Fruit fly (Drosophila melanogaster) whole organism, embryonic: ENCODE results near the gene CG17803.

ENCODE experiments used
- Adf1 ChIP-seq: fragments of 200-800 bp; sonication (Bioruptor generic); IDR thresholded peaks from 2 replicates; pipeline ENCODE4 v1.3.6; 2022; ENCODE audit warnings: missing biosample characterization, missing genetic modification characterization
- CG10366 ChIP-seq: fragments of 200-800 bp; sonication (Bioruptor generic); IDR thresholded peaks from 2 replicates; pipeline ENCODE4 v1.3.6; 2022; ENCODE audit warnings: missing biosample characterization, missing genetic modification characterization
- CG10979 ChIP-seq: fragments of 200-800 bp; sonication (Bioruptor generic); optimal IDR thresholded peaks from 2 replicates; lab custom pipeline; 2018; ENCODE audit warnings: missing biosample characterization, mild to moderate bottlenecking, missing genetic modification characterization, moderate library complexity
- CG12391 ChIP-seq: fragments of 200-800 bp; sonication (Bioruptor generic); optimal IDR thresholded peaks from 3 replicates; lab custom pipeline; 2018; ENCODE audit warnings: missing biosample characterization, mild to moderate bottlenecking, missing genetic modification characterization, moderate library complexity
- CG12659 ChIP-seq: fragments of 200-800 bp; sonication (Bioruptor generic); optimal IDR thresholded peaks from 3 replicates; lab custom pipeline; 2017; ENCODE audit warnings: mild to moderate bottlenecking, missing biosample characterization, missing genetic modification reagents, missing genetic modification characterization
- CG12769 ChIP-seq: fragments of 200-800 bp; sonication (Bioruptor generic); optimal IDR thresholded peaks from 2 replicates; lab custom pipeline; 2019; ENCODE audit warnings: missing biosample characterization, mild to moderate bottlenecking, missing genetic modification characterization, moderate library complexity
- CG13424 ChIP-seq: fragments of 200-800 bp; sonication (Bioruptor generic); optimal IDR thresholded peaks from 2 replicates; lab custom pipeline; 2019; ENCODE audit warnings: missing biosample characterization, mild to moderate bottlenecking, missing genetic modification characterization, moderate library complexity
- CG13624 ChIP-seq: fragments of 200-800 bp; sonication (Bioruptor generic); optimal IDR thresholded peaks from 2 replicates; lab custom pipeline; 2016; ENCODE audit warnings: missing biosample characterization, missing genetic modification characterization
- CG14441 ChIP-seq: fragments of 200-800 bp; sonication (Bioruptor generic); IDR thresholded peaks from 2 replicates; pipeline ENCODE4 v1.3.6; 2022; ENCODE audit warnings: missing biosample characterization, missing genetic modification characterization
- CG1647 ChIP-seq: fragments of 200-800 bp; sonication (Bioruptor generic); optimal IDR thresholded peaks from 3 replicates; lab custom pipeline; 2016; ENCODE audit warnings: missing biosample characterization, missing genetic modification characterization
- CG17361 ChIP-seq: fragments of 200-800 bp; sonication (Bioruptor generic); IDR thresholded peaks from 3 replicates; pipeline ENCODE4 v1.3.6; 2022; ENCODE audit warnings: missing biosample characterization, missing genetic modification characterization
- CG17612 ChIP-seq: fragments of 200-800 bp; sonication (Bioruptor generic); IDR thresholded peaks from 2 replicates; pipeline ENCODE4 v1.3.6; 2022; ENCODE audit warnings: missing biosample characterization, missing genetic modification characterization
- CG2120 ChIP-seq: fragments of 200-800 bp; sonication (Bioruptor generic); optimal IDR thresholded peaks from 3 replicates; lab custom pipeline; 2016; ENCODE audit warnings: missing biosample characterization, missing genetic modification characterization
- CG2678 ChIP-seq: fragments of 200-800 bp; sonication (Bioruptor generic); optimal IDR thresholded peaks from 3 replicates; lab custom pipeline; 2019; ENCODE audit warnings: missing biosample characterization, mild to moderate bottlenecking, missing genetic modification characterization, moderate library complexity
- CG30403 ChIP-seq: fragments of 200-800 bp; sonication (Bioruptor generic); optimal IDR thresholded peaks from 3 replicates; lab custom pipeline; 2016; ENCODE audit warnings: missing biosample characterization, missing genetic modification characterization
- CG3838 ChIP-seq: fragments of 200-800 bp; sonication (Bioruptor generic); optimal IDR thresholded peaks from 3 replicates; lab custom pipeline; 2016; ENCODE audit warnings: missing biosample characterization, missing genetic modification characterization
- CG4282 ChIP-seq: fragments of 200-800 bp; sonication (Bioruptor generic); optimal IDR thresholded peaks from 2 replicates; lab custom pipeline; 2016; ENCODE audit warnings: missing biosample characterization, missing genetic modification characterization
- CG4328 ChIP-seq: fragments of 200-800 bp; sonication (Bioruptor generic); optimal IDR thresholded peaks from 3 replicates; lab custom pipeline; 2017; ENCODE audit warnings: missing biosample characterization, missing genetic modification reagents, missing genetic modification characterization
- CG4854 ChIP-seq: fragments of 200-800 bp; sonication (Bioruptor generic); optimal IDR thresholded peaks from 2 replicates; lab custom pipeline; 2016; ENCODE audit warnings: missing biosample characterization, missing genetic modification characterization, inconsistent platforms
- CG6272 ChIP-seq: fragments of 200-800 bp; sonication (Bioruptor generic); IDR thresholded peaks from 2 replicates; pipeline ENCODE4 v1.3.6; 2022; ENCODE audit warnings: missing biosample characterization, missing genetic modification characterization
- CG7839 ChIP-seq: fragments of 200-800 bp; sonication (Bioruptor generic); optimal IDR thresholded peaks from 3 replicates; lab custom pipeline; 2018; ENCODE audit warnings: missing biosample characterization, mild to moderate bottlenecking, missing genetic modification characterization, moderate library complexity
- CG8290 ChIP-seq, 3 experiments: fragments of 200-800 bp; sonication (Bioruptor generic); optimal IDR thresholded peaks; 2 replicates each; lab custom pipeline; 2016 to 2019; ENCODE audit warnings: missing biosample characterization in 3 of 3, missing genetic modification characterization in 3 of 3, mild to moderate bottlenecking in 2 of 3, moderate library complexity in 1 of 3
- CoRest ChIP-seq: fragments of 200-800 bp; sonication (Bioruptor generic); optimal IDR thresholded peaks from 3 replicates; lab custom pipeline; 2018; ENCODE audit warnings: missing biosample characterization, mild to moderate bottlenecking, missing genetic modification characterization, moderate library complexity
- Dip3 ChIP-seq: fragments of 200-800 bp; sonication (Bioruptor generic); optimal IDR thresholded peaks from 3 replicates; lab custom pipeline; 2016; ENCODE audit warnings: missing biosample characterization, missing genetic modification characterization
- Hmr ChIP-seq: fragments of 200-800 bp; sonication (Bioruptor generic); optimal IDR thresholded peaks from 3 replicates; lab custom pipeline; 2017; ENCODE audit warnings: mild to moderate bottlenecking, missing biosample characterization, missing genetic modification reagents, missing genetic modification characterization
- Hmx ChIP-seq: fragments of 200-800 bp; sonication (Bioruptor generic); optimal IDR thresholded peaks from 2 replicates; lab custom pipeline; 2016; ENCODE audit warnings: missing biosample characterization, missing genetic modification characterization
- Hsf ChIP-seq: fragments of 200-800 bp; sonication (Bioruptor generic); optimal IDR thresholded peaks from 3 replicates; lab custom pipeline; 2016; ENCODE audit warnings: missing biosample characterization, missing genetic modification characterization
- Max ChIP-seq: fragments of 200-800 bp; sonication (Bioruptor generic); optimal IDR thresholded peaks from 2 replicates; lab custom pipeline; 2016; ENCODE audit warnings: missing biosample characterization, mild to moderate bottlenecking, missing genetic modification characterization
- Meics ChIP-seq: fragments of 200-800 bp; sonication (Bioruptor generic); optimal IDR thresholded peaks from 2 replicates; lab custom pipeline; 2017; ENCODE audit warnings: missing biosample characterization, mild to moderate bottlenecking, missing genetic modification characterization
- Nf-YC ChIP-seq: fragments of 200-800 bp; optimal IDR thresholded peaks from 3 replicates; lab custom pipeline; 2019; ENCODE audit warnings: missing biosample characterization, mild to moderate bottlenecking, missing genetic modification characterization, moderate library complexity
- Pdp1 ChIP-seq, 2 experiments: fragments of 200-800 bp; sonication (Bioruptor generic); optimal IDR thresholded peaks; 3 replicates each; lab custom pipeline; 2016; ENCODE audit warnings: missing biosample characterization in 2 of 2, missing genetic modification characterization in 2 of 2, mild to moderate bottlenecking in 1 of 2, moderate library complexity in 1 of 2
- Six4 ChIP-seq: fragments of 200-800 bp; sonication (Bioruptor generic); optimal IDR thresholded peaks from 2 replicates; lab custom pipeline; 2016; ENCODE audit warnings: missing biosample characterization, missing genetic modification characterization
- abd-A ChIP-seq: fragments of 200-800 bp; sonication (Bioruptor generic); optimal IDR thresholded peaks from 3 replicates; lab custom pipeline; 2019; ENCODE audit warnings: missing biosample characterization, mild to moderate bottlenecking, missing genetic modification characterization, moderate library complexity
- az2 ChIP-seq: fragments of 200-800 bp; sonication (Bioruptor generic); optimal IDR thresholded peaks from 3 replicates; lab custom pipeline; 2016; ENCODE audit warnings: missing biosample characterization, missing genetic modification characterization
- crol ChIP-seq: fragments of 200-800 bp; sonication (Bioruptor generic); IDR thresholded peaks from 2 replicates; pipeline ENCODE4 v1.3.6; 2022; ENCODE audit warnings: missing biosample characterization, missing genetic modification characterization
- ewg ChIP-seq: fragments of 200-800 bp; sonication (Bioruptor generic); optimal IDR thresholded peaks from 3 replicates; lab custom pipeline; 2017; ENCODE audit warnings: mild to moderate bottlenecking, missing biosample characterization, missing genetic modification reagents, missing genetic modification characterization
- gce ChIP-seq: fragments of 200-800 bp; sonication (Bioruptor generic); IDR thresholded peaks from 3 replicates; pipeline ENCODE4 v1.3.6; 2022; ENCODE audit warnings: missing biosample characterization, missing genetic modification characterization
- gem ChIP-seq: fragments of 200-800 bp; sonication (Bioruptor generic); optimal IDR thresholded peaks from 2 replicates; lab custom pipeline; 2019; ENCODE audit warnings: missing biosample characterization, mild to moderate bottlenecking, missing genetic modification characterization, moderate library complexity
- ham ChIP-seq: fragments of 200-800 bp; sonication (Bioruptor generic); IDR thresholded peaks from 2 replicates; pipeline ENCODE4 v1.3.6; 2022; ENCODE audit warnings: missing biosample characterization, missing genetic modification characterization
- ind ChIP-seq: fragments of 200-800 bp; sonication (Bioruptor generic); optimal IDR thresholded peaks from 3 replicates; lab custom pipeline; 2016; ENCODE audit warnings: missing biosample characterization, missing genetic modification characterization
- kah ChIP-seq: fragments of 200-800 bp; sonication (Bioruptor generic); optimal IDR thresholded peaks from 2 replicates; lab custom pipeline; 2018; ENCODE audit warnings: missing biosample characterization, mild to moderate bottlenecking, missing genetic modification characterization
- maf-S ChIP-seq: fragments of 200-800 bp; sonication (Bioruptor generic); optimal IDR thresholded peaks from 2 replicates; lab custom pipeline; 2016; ENCODE audit warnings: missing biosample characterization, missing genetic modification characterization
- phol ChIP-seq: fragments of 200-800 bp; sonication (Bioruptor generic); optimal IDR thresholded peaks from 3 replicates; lab custom pipeline; 2018; ENCODE audit warnings: missing biosample characterization, mild to moderate bottlenecking, missing genetic modification characterization, moderate library complexity
- pum ChIP-seq: fragments of 200-800 bp; sonication (Bioruptor generic); optimal IDR thresholded peaks from 2 replicates; lab custom pipeline; 2016; ENCODE audit warnings: missing biosample characterization, missing genetic modification characterization
- sisA ChIP-seq: fragments of 200-800 bp; sonication (Bioruptor generic); IDR thresholded peaks from 2 replicates; pipeline ENCODE4 v1.3.6; 2022; ENCODE audit warnings: missing biosample characterization, missing genetic modification characterization
- slbo ChIP-seq: fragments of 200-800 bp; sonication (Bioruptor generic); IDR thresholded peaks from 2 replicates; pipeline ENCODE4 v1.3.6; 2022; ENCODE audit warnings: missing biosample characterization, missing genetic modification characterization
- sr ChIP-seq: fragments of 200-800 bp; sonication (Bioruptor generic); IDR thresholded peaks from 3 replicates; pipeline ENCODE4 v1.3.6; 2022; ENCODE audit warnings: missing biosample characterization, missing genetic modification characterization
- tin ChIP-seq: fragments of 200-800 bp; sonication (Bioruptor generic); optimal IDR thresholded peaks from 3 replicates; lab custom pipeline; 2016; ENCODE audit warnings: missing biosample characterization, missing genetic modification characterization
- ttk ChIP-seq: fragments of 200-800 bp; sonication (Bioruptor generic); IDR thresholded peaks from 2 replicates; pipeline ENCODE4 v2.1.2; 2022; ENCODE audit warnings: missing biosample characterization, missing genetic modification characterization
- twi ChIP-seq: fragments of 200-800 bp; optimal IDR thresholded peaks from 2 replicates; lab custom pipeline; 2019; ENCODE audit warnings: missing biosample characterization, mild to moderate bottlenecking, missing genetic modification characterization, moderate library complexity

The CG17803 gene

dm6 chr3R:17776952-17777407, 24.3 kb downstream of the CG17803 start (continued):
- TF ChIP-seq CG4328 (GFP tag; lab: Kevin White, UChicago) = no peak
- TF ChIP-seq CG10979 (tag; lab: Kevin White, UChicago) = no peak
- TF ChIP-seq maf-S (GFP tag; lab: Kevin White, UChicago) = peak; percentile 38
- peak; percentile 28 for TF ChIP-seq Hmr
- TF ChIP-seq CG7839 (tag; lab: Kevin White, UChicago) = peak; percentile 29
- TF ChIP-seq CG4854 = no peak
- TF ChIP-seq phol (tag; lab: Kevin White, UChicago) = peak; percentile 15
- no peak for TF ChIP-seq ham (GFP tag; lab: Robert Waterston, UW)
- no peak for TF ChIP-seq CG8290 (GFP tag; optimal IDR thresholded peaks at IDR 0.05; lab: Kevin White, UChicago)
- TF ChIP-seq CG8290 (tag; optimal IDR thresholded peaks at IDR 0.05; lab: Kevin White, UChicago) = peak in 1 of 2 experiments; percentile 68
- peak; percentile 48; the same call in 1 of the 2 replicates for TF ChIP-seq slbo (GFP tag; lab: Robert Waterston, UW)
- TF ChIP-seq CG4282 (GFP tag; lab: Kevin White, UChicago) = peak; percentile 19
- no peak for TF ChIP-seq CG1647 (GFP tag; lab: Kevin White, UChicago)
- peak; percentile 92 for TF ChIP-seq ewg
- TF ChIP-seq pum (GFP tag; lab: Kevin White, UChicago) = peak; percentile 3
- peak; percentile 41 for TF ChIP-seq Meics (GFP tag; lab: Kevin White, UChicago)
- TF ChIP-seq Six4 (GFP tag; lab: Kevin White, UChicago) = peak; percentile 18
- TF ChIP-seq CG10366 (GFP tag; lab: Robert Waterston, UW) = peak; percentile 10; the same call in 1 of the 2 replicates
- TF ChIP-seq Hmx (GFP tag; lab: Kevin White, UChicago) = no peak
- TF ChIP-seq Hsf (GFP tag; lab: Kevin White, UChicago) = peak; percentile 9
- TF ChIP-seq abd-A (tag; lab: Kevin White, UChicago) = no peak
- TF ChIP-seq CG30403 (GFP tag; lab: Kevin White, UChicago) = peak; percentile 47
- peak; percentile 1 for TF ChIP-seq CG12391 (tag; lab: Kevin White, UChicago)
- no peak for TF ChIP-seq az2 (GFP tag; lab: Kevin White, UChicago)
- peak; percentile 44 for TF ChIP-seq CG2678 (tag; lab: Kevin White, UChicago)
- peak; percentile 35; the same call in 1 of the 2 replicates for TF ChIP-seq crol
- TF ChIP-seq CG13624 = peak; percentile 6
- peak; percentile 34 for TF ChIP-seq CG12659
- TF ChIP-seq Nf-YC (tag; lab: Kevin White, UChicago) = peak; percentile 16
- TF ChIP-seq kah (GFP tag; lab: Kevin White, UChicago) = peak; percentile 96
- no peak for TF ChIP-seq CG17361
- peak; percentile 69 for TF ChIP-seq CG2120 (GFP tag; lab: Kevin White, UChicago)
- TF ChIP-seq CG14441 (GFP tag; lab: Robert Waterston, UW) = peak; percentile 33; the same call in 1 of the 2 replicates
- TF ChIP-seq sr (GFP tag; lab: Robert Waterston, UW) = peak; percentile 55; the same call in 1 of the 3 replicates
- TF ChIP-seq twi (tag; lab: Kevin White, UChicago) = peak; percentile 39
- TF ChIP-seq ind (GFP tag; lab: Kevin White, UChicago) = peak; percentile 24
- no peak for TF ChIP-seq Max (GFP tag; lab: Kevin White, UChicago)
- peak in 1 of 2 experiments; percentile 19 for TF ChIP-seq Pdp1 (GFP tag; optimal IDR thresholded peaks at IDR 0.05; lab: Kevin White, UChicago)
- TF ChIP-seq CG3838 (GFP tag; lab: Kevin White, UChicago) = no peak
- TF ChIP-seq gem (tag; lab: Kevin White, UChicago) = peak; percentile 50
- peak; percentile 67 for TF ChIP-seq CG12769 (tag; lab: Kevin White, UChicago)
- TF ChIP-seq gce = no peak
- TF ChIP-seq tin (GFP tag; lab: Kevin White, UChicago) = peak; percentile 23
- TF ChIP-seq CG6272 (GFP tag; lab: Robert Waterston, UW) = 0 out of 2 replicates have a peak, but pooled peaks have one; percentile 17
- TF ChIP-seq Dip3 (GFP tag; lab: Kevin White, UChicago) = no peak
- peak; percentile 17; the same call in 1 of the 2 replicates for TF ChIP-seq ttk (GFP tag; lab: Robert Waterston, UW)
- TF ChIP-seq Adf1 (GFP tag; lab: Robert Waterston, UW) = peak; percentile 88
- TF ChIP-seq CG17612 (GFP tag; lab: Robert Waterston, UW) = no peak
- peak; percentile 15 for TF ChIP-seq CoRest (tag; lab: Kevin White, UChicago)
- peak; percentile 30 for TF ChIP-seq CG13424 (tag; lab: Kevin White, UChicago)
- 0 out of 2 replicates have a peak, but pooled peaks have one; percentile 10 for TF ChIP-seq sisA (GFP tag; lab: Robert Waterston, UW)
